Fruit fly (Drosophila melanogaster): ENCODE results near the gene ppk15.

dm6 chr3R:26413788-26414187 is 10.3 kb upstream of the ppk15 start, which contains the start of gene Ald2:
- no peak for TF ChIP-seq fd59A (GFP tag; optimal IDR thresholded peaks at IDR 0.05)
- no peak for TF ChIP-seq Lpt (GFP tag; optimal IDR thresholded peaks at IDR 0.05)
- no peak for TF ChIP-seq CG6854 (GFP tag; optimal IDR thresholded peaks at IDR 0.05)
- no peak for TF ChIP-seq CG15336 (GFP tag; IDR thresholded peaks at IDR 0.05)
- no peak for TF ChIP-seq CG8632 (GFP tag; optimal IDR thresholded peaks at IDR 0.05)
- TF ChIP-seq Met (GFP tag; optimal IDR thresholded peaks at IDR 0.05): no peak
- TF ChIP-seq Blimp-1 (GFP tag; optimal IDR thresholded peaks at IDR 0.05): no peak
- no peak for TF ChIP-seq dac (GFP tag; optimal IDR thresholded peaks at IDR 0.05)
- TF ChIP-seq Eip75B (GFP tag; optimal IDR thresholded peaks at IDR 0.05): no peak
- no peak for TF ChIP-seq cyc (GFP tag; optimal IDR thresholded peaks at IDR 0.05)
- TF ChIP-seq Gug (GFP tag; IDR thresholded peaks at IDR 0.05): no peak
- TF ChIP-seq Smox (GFP tag; optimal IDR thresholded peaks at IDR 0.05): no peak
- no peak for TF ChIP-seq CG32006 (GFP tag; optimal IDR thresholded peaks at IDR 0.05)
- no peak for TF ChIP-seq Ets21C (GFP tag; optimal IDR thresholded peaks at IDR 0.05)
